Fruit fly (Drosophila melanogaster): ENCODE measurements around the gene ppk24.

The ppk24 gene

DNA sequence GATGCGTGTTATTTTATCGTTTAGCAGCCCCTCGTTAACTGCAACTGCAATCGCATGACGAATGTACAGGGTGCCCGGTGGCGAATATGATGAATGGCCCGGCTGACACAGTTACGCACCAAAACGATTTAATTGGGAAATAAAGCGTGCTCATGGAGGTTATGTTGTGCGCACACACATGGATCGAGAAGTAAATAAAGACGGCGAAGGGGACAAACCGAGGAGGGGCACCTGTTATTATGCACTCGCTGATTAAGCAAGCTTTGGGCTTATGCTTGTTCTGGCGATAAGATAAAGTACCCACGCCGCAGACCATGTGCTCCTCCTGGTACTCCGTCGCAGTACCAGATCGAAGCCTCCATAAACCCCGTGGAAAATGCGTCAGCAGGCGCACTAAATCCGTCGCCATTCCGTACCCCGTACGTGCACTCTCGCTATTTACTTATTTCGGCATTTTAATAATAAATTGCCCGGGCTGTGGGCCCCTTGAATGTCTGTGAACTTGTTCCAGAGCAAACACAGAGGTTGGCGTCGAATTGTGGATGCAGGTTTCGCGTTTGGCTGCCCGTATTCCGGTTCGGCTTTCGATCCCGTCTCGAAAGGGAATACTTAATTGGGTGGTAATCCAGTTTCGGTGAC is 40.4 kb upstream of the ppk24 start:
- TF ChIP-seq Myc (optimal IDR thresholded peaks at IDR 0.05) (no peak), Sin3A (optimal IDR thresholded peaks at IDR 0.05) (no peak), insv (optimal IDR thresholded peaks at IDR 0.05) (no peak), h (optimal IDR thresholded peaks at IDR 0.05) (no peak), psq (optimal IDR thresholded peaks at IDR 0.05) (no peak), ttk (optimal IDR thresholded peaks at IDR 0.05) (no peak)

DNA sequence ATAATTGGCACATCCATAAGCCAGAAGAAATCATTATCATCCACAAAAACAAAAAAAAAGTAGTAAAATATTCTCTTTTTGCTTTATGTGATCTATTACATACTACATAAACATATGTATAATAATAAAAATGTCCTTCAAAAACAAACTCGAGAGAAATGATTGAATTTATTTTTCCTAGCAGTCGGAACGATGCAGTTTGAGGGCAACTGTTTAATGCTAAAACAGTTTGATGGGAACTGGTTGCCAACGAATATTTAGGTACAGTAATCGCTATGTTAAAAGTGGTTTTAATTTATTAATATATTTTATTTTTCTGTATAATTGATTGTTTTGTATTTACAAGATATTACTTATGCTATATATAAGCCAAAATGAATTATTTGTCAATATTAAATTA is 34.4 kb upstream of the ppk24 start:
- TF ChIP-seq ttk (optimal IDR thresholded peaks at IDR 0.05) = no peak
- no peak for TF ChIP-seq Sin3A (optimal IDR thresholded peaks at IDR 0.05)
- no peak for TF ChIP-seq psq (optimal IDR thresholded peaks at IDR 0.05)
- no peak for TF ChIP-seq Myc (optimal IDR thresholded peaks at IDR 0.05)
- no peak for TF ChIP-seq insv (optimal IDR thresholded peaks at IDR 0.05)

DNA sequence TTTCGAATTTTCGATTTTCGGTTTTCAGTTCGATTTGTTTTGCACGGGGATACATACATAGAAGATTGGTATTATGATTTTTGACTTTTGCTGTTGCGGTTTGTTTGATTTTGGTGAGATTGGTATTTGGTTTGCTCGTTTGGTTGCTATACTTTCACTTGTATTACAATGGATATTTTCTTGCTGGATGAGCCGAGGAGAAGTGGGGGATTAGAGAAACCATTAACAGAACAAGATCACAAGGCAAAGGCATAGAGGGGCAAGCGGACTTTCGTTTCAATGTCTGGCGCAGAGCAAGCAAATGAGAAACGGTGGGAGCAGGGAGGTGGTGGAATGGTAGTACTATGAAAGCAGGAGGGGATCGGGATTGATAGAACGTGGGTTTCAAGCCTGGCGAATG is 33.3 kb upstream of the ppk24 start, which contains the start of gene CG15563:
Gene CG15563 (minus strand): TSS at position 101 of the 400 bp plus-strand sequence.
- TF ChIP-seq ttk (optimal IDR thresholded peaks at IDR 0.05) (no peak), insv (optimal IDR thresholded peaks at IDR 0.05) (no peak), Sin3A (optimal IDR thresholded peaks at IDR 0.05) (no peak), psq (optimal IDR thresholded peaks at IDR 0.05) (no peak), Myc (optimal IDR thresholded peaks at IDR 0.05) (no peak), h (optimal IDR thresholded peaks at IDR 0.05) (no peak)

DNA sequence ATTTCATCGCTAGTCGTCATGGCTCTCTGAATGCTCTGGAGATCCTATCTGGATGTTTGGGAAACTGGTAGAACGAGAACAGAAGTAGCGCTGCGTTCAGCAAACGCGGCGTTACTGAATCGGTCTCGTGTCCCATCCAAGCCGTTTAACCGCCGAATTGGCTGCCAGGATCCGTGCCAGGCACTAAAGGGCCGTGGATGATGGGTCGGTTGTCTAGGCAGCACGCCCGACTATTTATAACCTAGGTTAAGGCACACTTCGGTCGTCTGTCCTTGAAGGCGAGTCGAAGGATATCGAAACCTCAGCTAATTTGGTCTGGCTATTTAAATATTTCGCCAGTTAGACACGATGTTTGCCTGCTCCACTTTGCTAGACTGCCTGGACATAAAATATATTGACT is 30.3 kb upstream of the ppk24 start, which contains the start of gene CG15564:
Gene CG15564 (minus strand): TSS at position 101 of the 400 bp plus-strand sequence.
- TF ChIP-seq ttk (optimal IDR thresholded peaks at IDR 0.05) (no peak), h (optimal IDR thresholded peaks at IDR 0.05) (no peak), Sin3A (optimal IDR thresholded peaks at IDR 0.05) (no peak), insv (optimal IDR thresholded peaks at IDR 0.05) (no peak), psq (optimal IDR thresholded peaks at IDR 0.05) (no peak), Myc (optimal IDR thresholded peaks at IDR 0.05) (no peak)

DNA sequence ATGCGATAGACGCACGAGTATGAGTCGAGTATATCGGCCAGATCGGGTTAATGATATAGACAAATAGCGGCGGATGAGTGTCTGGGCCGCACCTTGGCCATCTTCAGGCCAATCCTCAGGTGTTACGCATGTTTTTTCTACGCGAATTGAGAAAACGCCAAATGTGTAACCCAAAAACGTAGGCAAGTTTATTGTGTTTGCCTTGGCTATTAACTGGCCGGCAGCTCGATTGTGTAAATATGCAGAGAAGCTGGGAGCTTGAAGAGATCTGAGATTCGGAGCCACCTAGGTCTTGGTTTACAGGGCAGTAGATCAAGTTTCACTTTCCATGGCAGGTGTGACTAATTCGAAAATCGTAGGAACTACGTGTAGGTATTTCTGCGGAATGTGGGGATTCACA is 25.5 kb upstream of the ppk24 start:
- TF ChIP-seq psq (optimal IDR thresholded peaks at IDR 0.05) = no peak
- TF ChIP-seq Myc (optimal IDR thresholded peaks at IDR 0.05) = no peak
- no peak for TF ChIP-seq ttk (optimal IDR thresholded peaks at IDR 0.05)
- TF ChIP-seq h (optimal IDR thresholded peaks at IDR 0.05) = no peak
- no peak for TF ChIP-seq insv (optimal IDR thresholded peaks at IDR 0.05)
- TF ChIP-seq Sin3A (optimal IDR thresholded peaks at IDR 0.05) = no peak

DNA sequence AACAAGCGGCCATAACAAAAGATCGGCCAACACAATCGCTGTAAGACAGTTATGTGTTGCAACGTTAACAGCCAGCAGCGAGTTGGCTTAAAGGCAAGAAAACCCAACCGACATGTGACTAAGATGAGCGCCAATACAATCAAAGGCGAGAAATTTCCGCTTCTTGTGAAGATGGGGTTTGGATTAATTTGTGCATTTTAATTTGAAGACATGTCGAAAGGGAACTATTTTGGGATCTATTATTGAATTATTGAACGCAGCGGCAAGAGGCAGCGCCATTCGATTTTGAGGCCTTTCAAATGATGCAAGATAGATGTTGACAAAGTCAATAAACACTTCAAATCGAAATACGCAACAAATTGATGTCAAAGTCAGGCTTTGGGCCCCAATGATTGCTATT is 24.4 kb upstream of the ppk24 start:
- TF ChIP-seq Sin3A (optimal IDR thresholded peaks at IDR 0.05) = no peak
- TF ChIP-seq h (optimal IDR thresholded peaks at IDR 0.05) = no peak
- no peak for TF ChIP-seq insv (optimal IDR thresholded peaks at IDR 0.05)
- no peak for TF ChIP-seq Myc (optimal IDR thresholded peaks at IDR 0.05)
- TF ChIP-seq psq (optimal IDR thresholded peaks at IDR 0.05) = no peak

DNA sequence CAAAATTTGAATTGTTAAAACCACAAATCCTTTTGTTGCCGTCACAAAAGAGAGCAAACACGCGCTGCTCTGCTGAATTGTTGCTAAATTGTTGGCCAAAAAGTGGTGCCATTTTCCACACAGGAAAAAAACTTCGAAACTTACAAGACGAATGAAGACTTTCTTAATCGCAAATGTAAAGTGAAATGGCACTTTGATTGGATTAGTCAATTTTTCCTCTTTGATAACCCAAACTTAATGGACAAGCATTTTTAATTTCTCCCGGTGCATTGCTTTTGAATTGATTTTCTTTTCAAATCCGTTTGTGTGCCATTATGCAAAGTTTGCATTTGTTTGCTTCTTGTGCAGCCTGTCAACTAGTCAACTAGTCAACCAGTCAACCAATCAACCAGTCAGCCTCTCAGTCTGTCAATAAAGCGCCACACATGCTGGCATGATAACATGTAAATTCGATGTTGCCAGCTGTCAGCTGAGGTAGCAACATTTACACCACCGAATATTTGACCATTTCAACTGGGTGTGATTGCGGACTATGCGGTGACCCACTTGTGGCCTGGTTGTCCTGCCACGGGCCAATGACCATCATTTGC is 22.4 kb upstream of the ppk24 start:
- TF ChIP-seq insv (optimal IDR thresholded peaks at IDR 0.05) (no peak), ttk (optimal IDR thresholded peaks at IDR 0.05) (no peak), h (optimal IDR thresholded peaks at IDR 0.05) (no peak), Myc (optimal IDR thresholded peaks at IDR 0.05) (no peak), psq (optimal IDR thresholded peaks at IDR 0.05) (no peak)

DNA sequence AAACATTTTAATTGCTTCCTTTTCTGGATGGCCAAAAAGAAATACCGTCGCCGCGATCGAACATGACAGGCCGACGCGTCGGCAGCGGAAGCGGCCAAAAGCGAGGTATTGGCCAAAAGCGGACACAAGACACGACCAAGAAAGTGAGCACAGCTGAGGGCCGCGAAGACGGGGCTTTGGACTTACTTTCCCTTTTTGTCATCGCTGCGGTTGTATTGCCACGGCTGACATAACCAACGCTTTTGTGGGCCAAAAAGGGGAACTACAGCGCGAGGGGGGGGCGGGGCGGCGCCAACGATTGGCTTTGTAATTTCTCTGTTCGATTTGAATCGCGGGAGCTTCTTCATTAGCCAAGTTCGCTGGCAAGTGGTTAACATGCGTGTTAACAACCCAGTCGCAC is 19.7 kb upstream of the ppk24 start:
- no peak for TF ChIP-seq Sin3A (optimal IDR thresholded peaks at IDR 0.05)
- no peak for TF ChIP-seq psq (optimal IDR thresholded peaks at IDR 0.05)
- no peak for TF ChIP-seq h (optimal IDR thresholded peaks at IDR 0.05)
- no peak for TF ChIP-seq insv (optimal IDR thresholded peaks at IDR 0.05)
- TF ChIP-seq ttk (optimal IDR thresholded peaks at IDR 0.05) = no peak
- TF ChIP-seq Myc (optimal IDR thresholded peaks at IDR 0.05) = no peak

DNA sequence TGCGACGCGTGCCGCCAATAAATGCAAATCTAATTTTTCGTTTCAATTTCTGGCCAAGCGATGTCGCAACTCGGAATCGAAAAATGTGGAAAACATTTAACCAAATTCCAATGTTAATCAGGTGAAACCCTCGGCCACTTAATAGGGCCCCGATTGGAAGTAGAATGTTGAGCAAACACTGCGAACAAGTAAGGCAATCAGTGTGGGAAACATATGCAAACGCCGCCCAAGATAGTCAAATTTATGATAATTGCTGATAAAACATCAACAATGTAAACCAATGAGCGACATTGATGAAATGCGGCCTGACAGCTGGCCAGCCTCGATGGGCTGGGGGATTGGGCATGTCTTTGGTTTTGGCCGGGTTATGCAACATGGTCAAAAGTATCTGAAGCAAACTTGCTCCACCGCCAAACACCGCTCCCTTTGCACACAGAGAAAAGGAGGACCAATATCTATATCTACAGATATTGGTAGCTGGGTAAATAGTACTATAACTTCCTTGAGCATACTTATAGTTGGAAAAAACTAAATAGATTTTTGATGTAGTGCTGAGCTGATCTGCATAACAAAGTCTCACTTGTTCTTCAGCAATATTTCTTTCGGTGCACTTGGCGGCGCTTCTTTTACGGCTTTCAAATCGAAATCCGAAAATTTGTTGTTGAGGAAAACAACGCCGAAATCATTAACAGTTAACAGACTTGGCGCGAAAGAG is 18.1 kb upstream of the ppk24 start:
- TF ChIP-seq ttk (optimal IDR thresholded peaks at IDR 0.05) (no peak), h (optimal IDR thresholded peaks at IDR 0.05) (no peak), insv (optimal IDR thresholded peaks at IDR 0.05) (no peak), psq (optimal IDR thresholded peaks at IDR 0.05) (no peak), Myc (optimal IDR thresholded peaks at IDR 0.05) (no peak), Sin3A (optimal IDR thresholded peaks at IDR 0.05) (no peak)

DNA sequence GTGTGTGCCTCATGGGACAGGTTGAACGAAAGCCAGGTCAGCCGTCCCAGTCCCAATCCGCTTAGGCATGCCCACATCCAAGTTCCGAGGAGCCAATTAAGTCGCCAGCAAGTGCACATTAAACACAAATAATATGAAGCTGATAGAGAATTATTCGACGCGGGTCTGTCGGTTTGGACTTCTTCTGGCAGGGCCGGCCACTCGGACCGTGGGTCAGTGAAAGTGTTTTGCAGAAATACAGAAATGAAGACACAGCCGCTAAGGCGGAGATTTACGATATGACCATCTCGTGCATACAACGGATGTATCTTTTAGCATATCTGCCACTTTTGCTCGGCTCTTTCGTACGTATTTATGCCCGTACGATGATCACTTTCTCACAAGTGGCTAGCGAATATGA is 17.3 kb upstream of the ppk24 start:
- TF ChIP-seq h (optimal IDR thresholded peaks at IDR 0.05) = no peak
- TF ChIP-seq psq (optimal IDR thresholded peaks at IDR 0.05) = no peak
- TF ChIP-seq Myc (optimal IDR thresholded peaks at IDR 0.05) = no peak

DNA sequence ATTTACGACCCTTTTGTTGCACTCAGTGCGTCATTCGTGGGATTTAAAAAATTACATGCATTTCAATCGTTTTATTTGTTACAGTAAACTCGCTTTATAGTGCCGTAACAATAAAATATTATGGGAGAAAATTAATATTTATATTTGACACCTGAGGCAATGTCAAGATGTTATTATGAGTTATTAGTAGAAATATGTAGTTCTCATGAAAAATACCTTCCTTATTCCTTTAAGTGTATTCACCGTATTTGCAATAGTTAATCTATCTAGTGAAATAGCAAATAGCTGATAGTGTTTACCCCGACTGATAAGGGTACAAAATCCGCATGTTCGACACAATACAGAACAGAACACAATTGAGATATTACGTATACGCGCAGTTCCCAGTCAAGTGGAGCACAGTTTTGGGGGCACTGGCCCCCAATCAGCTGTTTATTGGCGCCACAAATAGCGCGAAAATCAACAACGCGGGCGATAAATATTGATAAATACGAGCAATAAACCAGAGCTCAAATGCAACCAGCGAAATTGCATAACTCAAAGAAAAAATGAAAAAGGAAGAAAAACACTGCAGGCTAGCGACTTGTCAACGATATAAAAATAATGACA is 15.0 kb upstream of the ppk24 start:
- no peak for TF ChIP-seq Sin3A (optimal IDR thresholded peaks at IDR 0.05)
- TF ChIP-seq ttk (optimal IDR thresholded peaks at IDR 0.05) = no peak
- no peak for TF ChIP-seq Myc (optimal IDR thresholded peaks at IDR 0.05)
- no peak for TF ChIP-seq psq (optimal IDR thresholded peaks at IDR 0.05)
- no peak for TF ChIP-seq h (optimal IDR thresholded peaks at IDR 0.05)
- TF ChIP-seq insv (optimal IDR thresholded peaks at IDR 0.05) = no peak

DNA sequence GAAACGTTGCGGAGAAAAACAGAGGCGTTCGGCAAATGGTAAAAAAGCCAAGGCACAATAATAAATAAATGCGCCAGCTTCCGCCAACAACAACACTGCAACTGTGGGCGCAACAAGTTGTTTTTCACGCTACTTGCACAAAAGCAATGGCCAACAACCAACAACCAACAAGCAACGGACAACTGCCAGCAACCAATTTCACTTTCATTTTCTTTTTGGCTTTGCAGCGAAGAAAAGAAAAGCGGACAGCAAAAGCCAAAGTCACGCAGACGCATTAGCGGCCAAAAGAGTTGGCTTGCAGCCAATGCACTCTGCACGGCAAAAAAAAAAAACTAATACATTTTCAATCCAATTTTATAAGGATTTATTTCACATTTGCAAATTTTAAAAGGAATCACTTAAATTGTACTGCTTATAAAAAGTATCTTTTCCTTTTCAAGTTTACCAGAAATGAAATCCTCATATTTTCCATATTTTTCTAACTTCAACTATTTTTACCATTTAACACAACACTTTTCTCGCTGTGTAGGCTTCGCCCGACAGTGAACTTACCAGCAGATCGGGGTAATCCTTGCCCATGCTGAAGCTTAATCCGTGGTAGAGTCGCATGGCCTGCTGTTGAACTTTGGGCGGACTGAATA is 14.3 kb upstream of the ppk24 start:
- TF ChIP-seq Sin3A (optimal IDR thresholded peaks at IDR 0.05) = no peak
- no peak for TF ChIP-seq Myc (optimal IDR thresholded peaks at IDR 0.05)
- TF ChIP-seq psq (optimal IDR thresholded peaks at IDR 0.05) = no peak
- no peak for TF ChIP-seq ttk (optimal IDR thresholded peaks at IDR 0.05)
- no peak for TF ChIP-seq insv (optimal IDR thresholded peaks at IDR 0.05)
- no peak for TF ChIP-seq h (optimal IDR thresholded peaks at IDR 0.05)
